Worm (Caenorhabditis elegans) whole organism, L3 larva: ENCODE data around the gene dpy-17.

Experiments used
- R02D3.7 ChIP-seq: fragments of 150-350 bp; optimal IDR thresholded peaks from 2 replicates; lab custom pipeline; 2014; ENCODE audit warnings: missing biosample characterization, missing genetic modification characterization
- ama-1 ChIP-seq: fragments of 150-350 bp; optimal IDR thresholded peaks from 2 replicates; lab custom pipeline; 2018
- ceh-16 ChIP-seq: sonication (generic microtip); optimal IDR thresholded peaks from 2 replicates; lab custom pipeline; 2017; ENCODE audit warnings: missing biosample characterization, missing genetic modification characterization
- ceh-28 ChIP-seq: fragments of 150-350 bp; optimal IDR thresholded peaks from 2 replicates; lab custom pipeline; 2014; ENCODE audit warnings: missing biosample characterization, missing genetic modification reagents, missing genetic modification characterization
- ceh-82 ChIP-seq: fragments of 150-350 bp; optimal IDR thresholded peaks from 2 replicates; lab custom pipeline; 2014; ENCODE audit warnings: missing biosample characterization, missing genetic modification characterization
- egl-27 ChIP-seq: sonication (generic microtip); optimal IDR thresholded peaks from 4 replicates; lab custom pipeline; 2017; ENCODE audit warnings: missing biosample characterization, missing genetic modification reagents, missing genetic modification characterization
- egl-5 ChIP-seq: fragments of 150-350 bp; optimal IDR thresholded peaks from 2 replicates; lab custom pipeline; 2017; ENCODE audit warnings: missing biosample characterization, missing genetic modification reagents, missing genetic modification characterization, inconsistent platforms
- elt-2 ChIP-seq: sonication (generic microtip); optimal IDR thresholded peaks from 2 replicates; lab custom pipeline; 2016; ENCODE audit warnings: missing genetic modification reagents, mild to moderate bottlenecking, missing genetic modification characterization, missing compliant biosample characterization
- elt-3 ChIP-seq, 3 experiments: fragments of 150-350 bp in 1 of 3; sonication (generic microtip) in 2 of 3; optimal IDR thresholded peaks; 2 replicates in 2 of 3; 4 replicates in 1 of 3; lab custom pipeline; 2014 to 2017; ENCODE audit warnings: missing biosample characterization in 3 of 3, missing genetic modification characterization in 3 of 3
- eor-1 ChIP-seq, 2 experiments: fragments of 150-350 bp; optimal IDR thresholded peaks; 2 replicates each; lab custom pipeline; 2014 to 2018; ENCODE audit warnings: missing biosample characterization in 2 of 2, missing genetic modification characterization in 2 of 2
- fkh-10 ChIP-seq: sonication (generic microtip); optimal IDR thresholded peaks from 2 replicates; lab custom pipeline; 2017; ENCODE audit warnings: missing biosample characterization, missing genetic modification reagents, missing genetic modification characterization
- fkh-2 ChIP-seq: fragments of 150-350 bp; optimal IDR thresholded peaks from 2 replicates; lab custom pipeline; 2014; ENCODE audit warnings: missing biosample characterization, missing genetic modification reagents, missing genetic modification characterization
- fos-1 ChIP-seq: fragments of 150-350 bp; optimal IDR thresholded peaks from 2 replicates; lab custom pipeline; 2014; ENCODE audit warnings: missing biosample characterization, missing genetic modification characterization
- hmg-11 ChIP-seq: sonication (generic microtip); optimal IDR thresholded peaks from 2 replicates; lab custom pipeline; 2016; ENCODE audit warnings: missing genetic modification characterization, missing compliant biosample characterization
- jun-1 ChIP-seq: fragments of 150-350 bp; optimal IDR thresholded peaks from 2 replicates; lab custom pipeline; 2014; ENCODE audit warnings: missing biosample characterization, missing genetic modification reagents, missing genetic modification characterization
- lin-15B ChIP-seq: fragments of 150-350 bp; optimal IDR thresholded peaks from 2 replicates; lab custom pipeline; 2014; ENCODE audit warnings: missing biosample characterization, missing genetic modification characterization
- lin-39 ChIP-seq: fragments of 150-350 bp; optimal IDR thresholded peaks from 2 replicates; lab custom pipeline; 2018; ENCODE audit warnings: missing biosample characterization, missing genetic modification reagents, missing genetic modification characterization
- lsy-12 ChIP-seq: sonication (generic microtip); optimal IDR thresholded peaks from 2 replicates; lab custom pipeline; 2016; ENCODE audit warnings: mild to moderate bottlenecking, missing genetic modification characterization, missing compliant biosample characterization
- mml-1 ChIP-seq: fragments of 150-350 bp; sonication (generic microtip); optimal IDR thresholded peaks from 3 replicates; lab custom pipeline; 2014; ENCODE audit warnings: missing biosample characterization, missing genetic modification characterization
- nfya-1 ChIP-seq: sonication (generic microtip); optimal IDR thresholded peaks from 2 replicates; lab custom pipeline; 2017; ENCODE audit warnings: missing genetic modification characterization, mild to moderate bottlenecking, missing compliant biosample characterization, antibody characterized with exemption, moderate library complexity; ENCODE audit not compliant: insufficient read depth
- nhr-11 ChIP-seq: fragments of 150-350 bp; optimal IDR thresholded peaks from 2 replicates; lab custom pipeline; 2014; ENCODE audit warnings: missing biosample characterization, missing genetic modification characterization
- nhr-23 ChIP-seq: fragments of 150-350 bp; optimal IDR thresholded peaks from 2 replicates; lab custom pipeline; 2014; ENCODE audit warnings: missing biosample characterization, missing genetic modification reagents, missing genetic modification characterization
- nhr-237 ChIP-seq: fragments of 150-350 bp; optimal IDR thresholded peaks from 2 replicates; lab custom pipeline; 2014; ENCODE audit warnings: missing biosample characterization, missing genetic modification characterization
- nhr-25 ChIP-seq: sonication (generic microtip); optimal IDR thresholded peaks from 2 replicates; lab custom pipeline; 2017; ENCODE audit warnings: missing biosample characterization, missing genetic modification characterization
- nhr-28 ChIP-seq: fragments of 150-350 bp; optimal IDR thresholded peaks from 2 replicates; lab custom pipeline; 2014; ENCODE audit warnings: missing biosample characterization, missing genetic modification characterization
- nhr-43 ChIP-seq: sonication (generic microtip); optimal IDR thresholded peaks from 2 replicates; lab custom pipeline; 2016; ENCODE audit warnings: mild to moderate bottlenecking, missing genetic modification characterization, missing compliant biosample characterization; ENCODE audit not compliant: poor library complexity, severe bottlenecking
- nhr-67 ChIP-seq: fragments of 150-350 bp; optimal IDR thresholded peaks from 2 replicates; lab custom pipeline; 2014; ENCODE audit warnings: missing biosample characterization, missing genetic modification characterization
- nhr-76 ChIP-seq: fragments of 150-350 bp; sonication (generic microtip); optimal IDR thresholded peaks from 5 replicates; lab custom pipeline; 2014; ENCODE audit warnings: missing biosample characterization, missing genetic modification characterization
- nhr-77 ChIP-seq: fragments of 150-350 bp; optimal IDR thresholded peaks from 2 replicates; lab custom pipeline; 2014; ENCODE audit warnings: missing biosample characterization, missing genetic modification characterization
- pha-4 ChIP-seq: fragments of 150-350 bp; optimal IDR thresholded peaks from 2 replicates; lab custom pipeline; 2014; ENCODE audit warnings: missing biosample characterization, missing genetic modification reagents, missing genetic modification characterization
- pqm-1 ChIP-seq: fragments of 150-350 bp; optimal IDR thresholded peaks from 2 replicates; lab custom pipeline; 2017; ENCODE audit warnings: missing biosample characterization, missing genetic modification characterization, inconsistent platforms
- skn-1 ChIP-seq: fragments of 150-350 bp; optimal IDR thresholded peaks from 2 replicates; lab custom pipeline; 2014; ENCODE audit warnings: missing biosample characterization, missing genetic modification characterization
- snpc-4 ChIP-seq: fragments of 150-350 bp; optimal IDR thresholded peaks from 2 replicates; lab custom pipeline; 2014; ENCODE audit warnings: missing biosample characterization, missing genetic modification characterization
- tbx-2 ChIP-seq: sonication (generic microtip); optimal IDR thresholded peaks from 2 replicates; lab custom pipeline; 2016; ENCODE audit warnings: mild to moderate bottlenecking, missing genetic modification characterization, missing compliant biosample characterization
- unc-62 ChIP-seq: fragments of 150-350 bp; sonication (generic microtip); optimal IDR thresholded peaks from 4 replicates; lab custom pipeline; 2014; ENCODE audit warnings: missing biosample characterization, missing genetic modification reagents, missing genetic modification characterization
- zag-1 ChIP-seq: fragments of 150-350 bp; optimal IDR thresholded peaks from 2 replicates; lab custom pipeline; 2014; ENCODE audit warnings: missing biosample characterization, missing genetic modification characterization
- ztf-4 ChIP-seq: fragments of 150-350 bp; optimal IDR thresholded peaks from 2 replicates; lab custom pipeline; 2014; ENCODE audit warnings: missing biosample characterization, missing genetic modification characterization

Gene dpy-17

DNA sequence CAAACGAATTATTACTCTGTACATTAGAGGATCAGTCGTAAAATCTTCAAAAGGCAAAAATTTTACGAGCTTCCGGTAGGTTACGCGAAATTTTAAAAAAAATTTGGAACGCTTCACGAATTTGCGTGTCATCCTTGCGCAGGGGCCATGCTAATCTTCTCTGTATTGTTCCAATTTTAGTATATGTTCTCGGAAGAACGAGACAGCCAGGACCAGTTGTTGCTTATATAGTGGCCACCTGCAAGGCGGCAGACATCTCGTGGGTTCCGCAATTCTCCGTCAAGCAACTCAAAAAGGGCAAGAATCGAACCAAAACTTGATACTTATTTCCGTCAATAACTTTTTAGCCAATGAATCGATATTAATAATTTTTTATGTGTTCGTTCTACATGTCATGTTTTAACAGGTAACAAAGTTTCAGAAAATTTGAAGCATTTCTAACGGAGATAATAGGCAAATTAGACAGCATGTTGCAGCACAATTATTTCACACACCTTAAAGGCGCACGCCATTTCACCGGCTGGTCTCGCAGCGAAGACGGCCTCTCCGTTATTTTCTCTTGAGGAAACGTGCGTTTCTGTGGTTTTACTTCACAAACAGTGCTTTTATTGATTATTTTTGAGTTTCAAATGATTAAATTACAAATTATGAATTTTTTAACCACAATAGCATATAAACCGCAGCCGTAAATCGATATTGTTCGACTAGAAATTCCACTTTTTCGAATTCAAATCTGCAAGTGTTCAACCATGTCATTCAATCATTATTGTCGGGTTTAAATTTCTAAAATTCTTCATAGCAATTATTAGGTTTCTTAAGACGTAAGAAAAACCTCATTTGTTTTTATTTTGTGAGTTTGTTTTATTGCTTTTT, 26.2 kb upstream of the dpy-17 start:
- TF ChIP-seq fkh-2 (no peak), pqm-1 (tag; lab: Kevin White, UChicago) (peak; percentile 16), fos-1 (tag; lab: Kevin White, UChicago) (no peak), ztf-4 (peak; percentile 77), nhr-25 (tag; lab: Kevin White, UChicago) (peak; percentile 42), snpc-4 (peak; percentile 99), tbx-2 (tag; lab: Kevin White, UChicago) (peak; percentile 89), nhr-76 (tag; lab: Kevin White, UChicago) (no peak), elt-2 (tag; lab: Kevin White, UChicago) (peak; percentile 65), nhr-43 (peak; percentile 87), egl-5 (tag; lab: Kevin White, UChicago) (no peak), lin-39 (tag; lab: Kevin White, UChicago) (peak; percentile 13), R02D3.7 (tag; lab: Kevin White, UChicago) (peak; percentile 60), ceh-16 (tag; lab: Kevin White, UChicago) (no peak), mml-1 (tag; lab: Kevin White, UChicago) (no peak), fkh-10 (peak; percentile 33), eor-1 (tag; optimal IDR thresholded peaks at IDR 0.05; lab: Kevin White, UChicago) (peak in 1 of 2 experiments; percentile 52), nhr-11 (tag; lab: Kevin White, UChicago) (peak; percentile 32), nhr-77 (tag; lab: Kevin White, UChicago) (peak; percentile 33), ceh-82 (peak; percentile 81), ceh-28 (tag; lab: Kevin White, UChicago) (peak; percentile 19), nhr-23 (peak; percentile 61), hmg-11 (peak; percentile 91), nhr-67 (tag; lab: Kevin White, UChicago) (no peak), lin-15B (peak; percentile 45), ama-1 (lab: Kevin White, UChicago) (peak; percentile 90), nfya-1 (tag; lab: Kevin White, UChicago) (peak; percentile 69), unc-62 (GFP tag; lab: Kevin White, UChicago) (no peak), zag-1 (tag; lab: Kevin White, UChicago) (no peak), pha-4 (tag; lab: Kevin White, UChicago) (peak; percentile 49), lsy-12 (peak; percentile 88), jun-1 (tag; lab: Kevin White, UChicago) (peak; percentile 47)

DNA sequence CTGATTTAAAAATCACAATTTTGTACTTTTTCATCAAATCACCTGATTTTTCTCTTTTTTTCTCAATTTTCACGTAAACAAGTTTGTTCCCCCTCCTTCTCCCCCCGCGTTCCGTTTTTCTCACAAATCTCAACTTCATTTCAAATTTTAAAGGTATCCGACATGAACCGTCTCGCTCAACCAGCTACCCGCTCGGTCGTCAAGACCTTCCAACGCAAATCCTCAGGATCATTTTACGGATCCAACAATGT, 25.6 kb upstream of the dpy-17 start, which contains the start of gene cox-6A:
TSS of gene cox-6A (plus strand) at position 152 of the 251 bp plus-strand sequence.
- TF ChIP-seq elt-3 (tag; optimal IDR thresholded peaks at IDR 0.05; lab: Kevin White, UChicago) = no peak
- TF ChIP-seq R02D3.7 (tag; lab: Kevin White, UChicago) = no peak
- TF ChIP-seq pha-4 (tag; lab: Kevin White, UChicago) = no peak
- no peak for TF ChIP-seq zag-1 (tag; lab: Kevin White, UChicago)
- TF ChIP-seq nhr-43 = no peak
- no peak for TF ChIP-seq nhr-67 (tag; lab: Kevin White, UChicago)
- no peak for TF ChIP-seq egl-5 (tag; lab: Kevin White, UChicago)
- no peak for TF ChIP-seq ama-1 (lab: Kevin White, UChicago)
- TF ChIP-seq fos-1 (tag; lab: Kevin White, UChicago) = no peak
- no peak for TF ChIP-seq nhr-237 (tag; lab: Kevin White, UChicago)
- no peak for TF ChIP-seq nhr-77 (tag; lab: Kevin White, UChicago)
- TF ChIP-seq unc-62 (GFP tag; lab: Kevin White, UChicago) = no peak
- no peak for TF ChIP-seq snpc-4
- no peak for TF ChIP-seq eor-1 (tag; optimal IDR thresholded peaks at IDR 0.05; lab: Kevin White, UChicago)
- no peak for TF ChIP-seq fkh-10
- no peak for TF ChIP-seq skn-1 (tag; lab: Kevin White, UChicago)
- TF ChIP-seq nfya-1 (tag; lab: Kevin White, UChicago) = no peak
- TF ChIP-seq lsy-12 = no peak
- no peak for TF ChIP-seq egl-27 (tag; lab: Kevin White, UChicago)

DNA sequence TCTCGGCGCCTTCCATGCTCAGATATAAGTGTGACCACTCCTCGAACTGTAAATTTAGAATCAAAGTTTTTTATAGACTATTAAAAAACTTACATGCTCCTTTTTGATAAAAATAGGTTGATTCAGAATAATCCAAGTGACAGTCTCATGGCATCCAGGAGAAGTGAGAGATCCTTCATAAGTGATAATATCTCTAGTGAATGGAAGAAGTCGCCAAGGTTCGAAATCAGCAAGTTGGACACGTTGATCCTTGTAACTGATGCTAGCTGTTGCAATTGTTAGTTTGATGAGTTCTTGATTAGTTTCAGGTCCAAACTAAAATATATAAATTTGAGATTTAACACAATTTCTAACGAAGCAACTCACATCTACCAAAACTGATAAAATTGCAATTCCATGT, 23.8 kb upstream of the dpy-17 start:
- TF ChIP-seq nhr-11 (tag; lab: Kevin White, UChicago) (no peak), ama-1 (lab: Kevin White, UChicago) (peak; percentile 41), nhr-43 (peak; percentile 34), tbx-2 (tag; lab: Kevin White, UChicago) (no peak), ceh-16 (tag; lab: Kevin White, UChicago) (no peak), eor-1 (tag; optimal IDR thresholded peaks at IDR 0.05; lab: Kevin White, UChicago) (no peak), elt-2 (tag; lab: Kevin White, UChicago) (peak; percentile 3), nhr-28 (no peak)
